Fruit fly (Drosophila melanogaster) whole organism, embryonic: ENCODE measurements around the gene CG12177.

Experiments
- Adf1 ChIP-seq: fragments of 200-800 bp; sonication (Bioruptor generic); IDR thresholded peaks from 2 replicates; pipeline ENCODE4 v1.3.6; 2022; ENCODE audit warnings: missing biosample characterization, missing genetic modification characterization
- CG10654 ChIP-seq: fragments of 200-800 bp; sonication (Bioruptor generic); optimal IDR thresholded peaks from 2 replicates; lab custom pipeline; 2016; ENCODE audit warnings: missing biosample characterization, missing genetic modification characterization
- CG12942 ChIP-seq: fragments of 200-800 bp; sonication (Bioruptor generic); optimal IDR thresholded peaks from 3 replicates; lab custom pipeline; 2016; ENCODE audit warnings: missing biosample characterization, missing genetic modification characterization
- CG13123 ChIP-seq: fragments of 200-800 bp; sonication (Bioruptor generic); optimal IDR thresholded peaks from 2 replicates; lab custom pipeline; 2016; ENCODE audit warnings: missing biosample characterization, missing genetic modification characterization
- CG14014 ChIP-seq: fragments of 200-800 bp; sonication (Bioruptor generic); IDR thresholded peaks from 2 replicates; pipeline ENCODE4 v1.3.6; 2022; ENCODE audit warnings: missing biosample characterization, missing genetic modification characterization
- CG14441 ChIP-seq: fragments of 200-800 bp; sonication (Bioruptor generic); IDR thresholded peaks from 2 replicates; pipeline ENCODE4 v1.3.6; 2022; ENCODE audit warnings: missing biosample characterization, missing genetic modification characterization
- CG16813 ChIP-seq: fragments of 200-800 bp; sonication (Bioruptor generic); IDR thresholded peaks from 3 replicates; pipeline ENCODE4 v1.3.6; 2022; ENCODE audit warnings: missing biosample characterization, missing genetic modification characterization; ENCODE audit not compliant: partially characterized antibody
- CG17186 ChIP-seq: fragments of 200-800 bp; sonication (Bioruptor generic); optimal IDR thresholded peaks from 3 replicates; lab custom pipeline; 2017; ENCODE audit warnings: missing biosample characterization, missing genetic modification reagents, missing genetic modification characterization
- CG17359 ChIP-seq: fragments of 200-800 bp; sonication (Bioruptor generic); optimal IDR thresholded peaks from 3 replicates; lab custom pipeline; 2018; ENCODE audit warnings: missing biosample characterization, mild to moderate bottlenecking, missing genetic modification characterization, moderate library complexity
- CG17385 ChIP-seq: fragments of 200-800 bp; sonication (Bioruptor generic); optimal IDR thresholded peaks from 3 replicates; lab custom pipeline; 2018; ENCODE audit warnings: missing biosample characterization, mild to moderate bottlenecking, missing genetic modification characterization
- CG2202 ChIP-seq: fragments of 200-800 bp; sonication (Bioruptor generic); optimal IDR thresholded peaks from 2 replicates; lab custom pipeline; 2018; ENCODE audit warnings: missing biosample characterization, mild to moderate bottlenecking, missing genetic modification characterization
- CG30020 ChIP-seq: fragments of 200-800 bp; optimal IDR thresholded peaks from 2 replicates; lab custom pipeline; 2019; ENCODE audit warnings: missing biosample characterization, mild to moderate bottlenecking, missing genetic modification characterization, moderate library complexity
- CG34422 ChIP-seq: fragments of 200-800 bp; sonication (Bioruptor generic); IDR thresholded peaks from 3 replicates; pipeline ENCODE4 v1.3.6; 2022; ENCODE audit warnings: missing biosample characterization, missing genetic modification characterization
- CG43689 ChIP-seq: fragments of 200-800 bp; sonication (Bioruptor generic); IDR thresholded peaks from 2 replicates; pipeline ENCODE4 v1.3.6; 2022; ENCODE audit warnings: missing biosample characterization, missing genetic modification characterization
- CG4707 ChIP-seq: fragments of 200-800 bp; sonication (Bioruptor generic); optimal IDR thresholded peaks from 2 replicates; lab custom pipeline; 2018; ENCODE audit warnings: missing biosample characterization, mild to moderate bottlenecking, missing genetic modification characterization, moderate library complexity
- CG6791 ChIP-seq: fragments of 200-800 bp; sonication (Bioruptor generic); IDR thresholded peaks from 3 replicates; pipeline ENCODE4 v1.3.6; 2022; ENCODE audit warnings: missing biosample characterization, missing genetic modification characterization; ENCODE audit not compliant: partially characterized antibody
- CG7963 ChIP-seq: fragments of 200-800 bp; sonication (Bioruptor generic); IDR thresholded peaks from 3 replicates; pipeline ENCODE4 v1.3.6; 2022; ENCODE audit warnings: missing biosample characterization, missing genetic modification characterization; ENCODE audit not compliant: partially characterized antibody
- CG8290 ChIP-seq, 3 experiments: fragments of 200-800 bp; sonication (Bioruptor generic); optimal IDR thresholded peaks; 2 replicates each; lab custom pipeline; 2016 to 2019; ENCODE audit warnings: missing biosample characterization in 3 of 3, missing genetic modification characterization in 3 of 3, mild to moderate bottlenecking in 2 of 3, moderate library complexity in 1 of 3
- CkIIα-i1 ChIP-seq: fragments of 200-800 bp; sonication (Bioruptor generic); IDR thresholded peaks from 2 replicates; pipeline ENCODE4 v1.3.6; 2022; ENCODE audit warnings: missing biosample characterization, missing genetic modification characterization
- D19A ChIP-seq: fragments of 200-800 bp; optimal IDR thresholded peaks from 3 replicates; lab custom pipeline; 2019; ENCODE audit warnings: missing biosample characterization, mild to moderate bottlenecking, missing genetic modification characterization, moderate library complexity
- Dp ChIP-seq: fragments of 200-800 bp; sonication (Bioruptor generic); optimal IDR thresholded peaks from 2 replicates; lab custom pipeline; 2018; ENCODE audit warnings: missing biosample characterization, mild to moderate bottlenecking, missing genetic modification characterization, moderate library complexity
- Ets97D ChIP-seq: fragments of 200-800 bp; sonication (Bioruptor generic); optimal IDR thresholded peaks from 3 replicates; lab custom pipeline; 2016; ENCODE audit warnings: missing biosample characterization, missing genetic modification characterization
- Lhr ChIP-seq: fragments of 200-800 bp; sonication (Bioruptor generic); optimal IDR thresholded peaks from 3 replicates; lab custom pipeline; 2017; ENCODE audit warnings: mild to moderate bottlenecking, missing biosample characterization, missing genetic modification reagents, missing genetic modification characterization
- Lpt ChIP-seq: fragments of >200 bp; optimal IDR thresholded peaks from 2 replicates; lab custom pipeline; 2018; ENCODE audit warnings: missing biosample characterization, missing genetic modification characterization
- MBD-R2 ChIP-seq: fragments of 200-800 bp; sonication (Bioruptor generic); IDR thresholded peaks from 2 replicates; pipeline ENCODE4 v1.3.6; 2022; ENCODE audit warnings: missing biosample characterization, missing genetic modification characterization
- Mes4 ChIP-seq: fragments of 200-800 bp; sonication (Bioruptor generic); optimal IDR thresholded peaks from 2 replicates; lab custom pipeline; 2016; ENCODE audit warnings: missing biosample characterization, missing genetic modification characterization
- NFAT ChIP-seq: fragments of 200-800 bp; sonication (Bioruptor generic); IDR thresholded peaks from 2 replicates; pipeline ENCODE4 v1.3.6; 2022; ENCODE audit warnings: missing biosample characterization, missing genetic modification characterization
- Opbp ChIP-seq: fragments of 200-800 bp; sonication (Bioruptor generic); IDR thresholded peaks from 3 replicates; pipeline ENCODE4 v1.3.6; 2022; ENCODE audit warnings: missing biosample characterization, missing genetic modification characterization; ENCODE audit not compliant: partially characterized antibody
- Usf ChIP-seq: fragments of 200-800 bp; sonication (Bioruptor generic); optimal IDR thresholded peaks from 2 replicates; lab custom pipeline; 2017; ENCODE audit warnings: missing genotype, missing biosample characterization, missing genetic modification characterization
- ab ChIP-seq: fragments of 200-800 bp; sonication (Bioruptor generic); optimal IDR thresholded peaks from 2 replicates; lab custom pipeline; 2016; ENCODE audit warnings: missing biosample characterization, missing genetic modification characterization
- ac ChIP-seq: fragments of 200-800 bp; sonication (Bioruptor generic); optimal IDR thresholded peaks from 3 replicates; lab custom pipeline; 2017; ENCODE audit warnings: missing biosample characterization, mild to moderate bottlenecking, missing genetic modification characterization
- az2 ChIP-seq: fragments of 200-800 bp; sonication (Bioruptor generic); optimal IDR thresholded peaks from 3 replicates; lab custom pipeline; 2016; ENCODE audit warnings: missing biosample characterization, missing genetic modification characterization
- caup ChIP-seq: fragments of 200-800 bp; sonication (Bioruptor generic); optimal IDR thresholded peaks from 3 replicates; lab custom pipeline; 2017; ENCODE audit warnings: missing biosample characterization, mild to moderate bottlenecking, missing genetic modification characterization, moderate library complexity; ENCODE audit not compliant: severe bottlenecking
- danr ChIP-seq: fragments of 200-800 bp; sonication (Bioruptor generic); IDR thresholded peaks from 2 replicates; pipeline ENCODE4 v1.3.6; 2022; ENCODE audit warnings: missing biosample characterization, missing genetic modification characterization
- eyg ChIP-seq: fragments of 200-800 bp; sonication (Bioruptor generic); optimal IDR thresholded peaks from 3 replicates; lab custom pipeline; 2016; ENCODE audit warnings: missing biosample characterization, missing genetic modification characterization
- fd96Cb ChIP-seq: fragments of 200-800 bp; sonication (Bioruptor generic); optimal IDR thresholded peaks from 2 replicates; lab custom pipeline; 2018; ENCODE audit warnings: missing biosample characterization, mild to moderate bottlenecking, missing genetic modification characterization, moderate library complexity
- inv ChIP-seq: fragments of 200-800 bp; sonication (Bioruptor generic); IDR thresholded peaks from 2 replicates; pipeline ENCODE4 v1.3.6; 2022; ENCODE audit warnings: missing biosample characterization, missing genetic modification characterization; ENCODE audit not compliant: partially characterized antibody
- lmd ChIP-seq: fragments of 200-800 bp; sonication (Bioruptor generic); IDR thresholded peaks from 2 replicates; pipeline ENCODE4 v1.3.6; 2022; ENCODE audit warnings: missing biosample characterization, missing genetic modification characterization
- odd ChIP-seq: fragments of 200-800 bp; sonication (Bioruptor generic); optimal IDR thresholded peaks from 2 replicates; lab custom pipeline; 2017; ENCODE audit warnings: missing biosample characterization, mild to moderate bottlenecking, missing genetic modification characterization
- peb ChIP-seq: fragments of 200-800 bp; sonication (Bioruptor generic); IDR thresholded peaks from 2 replicates; pipeline ENCODE4 v1.3.6; 2022; ENCODE audit warnings: missing biosample characterization, missing genetic modification characterization
- pum ChIP-seq: fragments of 200-800 bp; sonication (Bioruptor generic); optimal IDR thresholded peaks from 2 replicates; lab custom pipeline; 2016; ENCODE audit warnings: missing biosample characterization, missing genetic modification characterization
- scrt ChIP-seq: fragments of 200-800 bp; sonication (Bioruptor generic); optimal IDR thresholded peaks from 2 replicates; lab custom pipeline; 2018; ENCODE audit warnings: missing biosample characterization, mild to moderate bottlenecking, missing genetic modification characterization, moderate library complexity
- sd ChIP-seq: fragments of 200-800 bp; sonication (Bioruptor generic); optimal IDR thresholded peaks from 3 replicates; lab custom pipeline; 2018; ENCODE audit warnings: missing biosample characterization, mild to moderate bottlenecking, missing genetic modification characterization, moderate library complexity
- slou ChIP-seq: fragments of 200-800 bp; sonication (Bioruptor generic); optimal IDR thresholded peaks from 3 replicates; lab custom pipeline; 2016; ENCODE audit warnings: missing biosample characterization, missing genetic modification characterization
- toy ChIP-seq: fragments of 200-800 bp; sonication (Bioruptor generic); IDR thresholded peaks from 2 replicates; pipeline ENCODE4 v1.3.6; 2022; ENCODE audit warnings: missing biosample characterization, missing genetic modification characterization
- tx ChIP-seq: fragments of 200-800 bp; sonication (Bioruptor generic); optimal IDR thresholded peaks from 2 replicates; lab custom pipeline; 2016; ENCODE audit warnings: missing biosample characterization, missing genetic modification characterization
- zen ChIP-seq: fragments of 200-800 bp; sonication (Bioruptor generic); optimal IDR thresholded peaks from 3 replicates; lab custom pipeline; 2018; ENCODE audit warnings: missing biosample characterization, mild to moderate bottlenecking, missing genetic modification characterization, moderate library complexity
- zen2 ChIP-seq: fragments of 200-800 bp; sonication (Bioruptor generic); IDR thresholded peaks from 3 replicates; pipeline ENCODE4 v1.3.6; 2022; ENCODE audit warnings: missing biosample characterization, missing genetic modification characterization; ENCODE audit not compliant: partially characterized antibody

Gene CG12177

dm6 chrX:13639998-13640691, 40.2 kb downstream of the CG12177 start (continued):
- TF ChIP-seq CG43689 (GFP tag; lab: Robert Waterston, UW), result peak; percentile 98
- TF ChIP-seq CG17186 (GFP tag; lab: Kevin White, UChicago), result peak; percentile 95
- peak; percentile 99 for TF ChIP-seq lmd (GFP tag; lab: Robert Waterston, UW)
- peak; percentile 85 for TF ChIP-seq ac (GFP tag; lab: Kevin White, UChicago)
- peak; percentile 98 for TF ChIP-seq CG4707 (GFP tag; lab: Kevin White, UChicago)
- peak; percentile 95 for TF ChIP-seq Lhr
- TF ChIP-seq peb, result peak; percentile 98
- TF ChIP-seq D19A, result peak; percentile 97
- peak; percentile 99 for TF ChIP-seq CG14441
- peak; percentile 99 for TF ChIP-seq odd (GFP tag; lab: Kevin White, UChicago)
- peak; percentile 99 for TF ChIP-seq CG14014 (GFP tag; lab: Robert Waterston, UW)
- peak; percentile 99 for TF ChIP-seq CG34422 (GFP tag; lab: Robert Waterston, UW)
- TF ChIP-seq zen2 (GFP tag; lab: Robert Waterston, UW), result no peak
- peak; percentile 58 for TF ChIP-seq inv (GFP tag; lab: Robert Waterston, UW)
- peak; percentile 98 for TF ChIP-seq CG8290 (GFP tag; optimal IDR thresholded peaks at IDR 0.05; lab: Kevin White, UChicago)
- TF ChIP-seq CG8290 (tag; optimal IDR thresholded peaks at IDR 0.05; lab: Kevin White, UChicago), result peak; percentile 91 to 99
- peak; percentile 60 for TF ChIP-seq CG16813 (GFP tag; lab: Robert Waterston, UW)
- TF ChIP-seq CG17359 (tag; lab: Kevin White, UChicago), result peak; percentile 99
- peak; percentile 99 for TF ChIP-seq Mes4 (GFP tag; lab: Kevin White, UChicago)
- TF ChIP-seq zen (tag; lab: Kevin White, UChicago), result peak; percentile 95
- TF ChIP-seq fd96Cb, result peak; percentile 99
- TF ChIP-seq Adf1 (GFP tag; lab: Robert Waterston, UW), result peak; percentile 96
- TF ChIP-seq Dp, result peak; percentile 33
- peak; percentile 97 for TF ChIP-seq CG13123 (GFP tag; lab: Kevin White, UChicago)
- peak; percentile 96 for TF ChIP-seq slou
- TF ChIP-seq caup (GFP tag; lab: Kevin White, UChicago), result peak; percentile 98
- TF ChIP-seq eyg (GFP tag; lab: Kevin White, UChicago), result peak; percentile 98
- TF ChIP-seq Lpt (GFP tag; lab: Kevin White, UChicago), result no peak
- peak; percentile 75 for TF ChIP-seq CG6791 (GFP tag; lab: Robert Waterston, UW)
- peak; percentile 77; the same call in 2 of the 3 replicates for TF ChIP-seq CG7963 (GFP tag; lab: Robert Waterston, UW)
- peak; percentile 98 for TF ChIP-seq pum (GFP tag; lab: Kevin White, UChicago)
- TF ChIP-seq CG30020 (tag; lab: Kevin White, UChicago), result peak; percentile 84
- TF ChIP-seq CG10654 (GFP tag; lab: Kevin White, UChicago), result peak; percentile 99
- TF ChIP-seq Ets97D (GFP tag; lab: Kevin White, UChicago), result peak; percentile 93
- TF ChIP-seq az2 (GFP tag; lab: Kevin White, UChicago), result peak; percentile 99
- peak; percentile 98 for TF ChIP-seq tx
- peak; percentile 99 for TF ChIP-seq MBD-R2 (GFP tag; lab: Robert Waterston, UW)
- peak; percentile 100 for TF ChIP-seq NFAT (GFP tag; lab: Robert Waterston, UW)
- TF ChIP-seq CG17385 (GFP tag; lab: Kevin White, UChicago), result peak; percentile 98
- TF ChIP-seq sd, result peak; percentile 98
- TF ChIP-seq Opbp (GFP tag; lab: Robert Waterston, UW), result peak; percentile 52; the same call in 2 of the 3 replicates
- peak; percentile 97 for TF ChIP-seq CG12942 (GFP tag; lab: Kevin White, UChicago)
- peak; percentile 97 for TF ChIP-seq CG2202
- TF ChIP-seq Usf (GFP tag; lab: Kevin White, UChicago), result peak; percentile 95
- peak; percentile 96 for TF ChIP-seq scrt (GFP tag; lab: Kevin White, UChicago)
- TF ChIP-seq ab (GFP tag; lab: Kevin White, UChicago), result peak; percentile 95
- peak; percentile 96 for TF ChIP-seq CkIIα-i1 (GFP tag; lab: Robert Waterston, UW)
- peak; percentile 96 for TF ChIP-seq toy (GFP tag; lab: Robert Waterston, UW)
- peak; percentile 98 for TF ChIP-seq danr (GFP tag; lab: Robert Waterston, UW)
